Worm (Caenorhabditis elegans): ENCODE measurements around the gene srg-69.

ce11 chrII:5324653-5325052 lies 30.8 kb upstream of the srg-69 start:
- TF ChIP-seq flt-1 (GFP tag; IDR thresholded peaks at IDR 0.05), result no peak
- no peak for TF ChIP-seq ztf-23 (GFP tag; IDR thresholded peaks at IDR 0.05)
- TF ChIP-seq T22C8.4 (GFP tag; IDR thresholded peaks at IDR 0.05), result no peak
- TF ChIP-seq tab-1 (GFP tag; IDR thresholded peaks at IDR 0.05), result no peak
- no peak for TF ChIP-seq ztf-29 (GFP tag; IDR thresholded peaks at IDR 0.05)
- TF ChIP-seq med-1 (GFP tag; optimal IDR thresholded peaks at IDR 0.05; ENCODE audit: insufficient read depth), result no peak
- TF ChIP-seq ref-1 (GFP tag; conservative IDR thresholded peaks at IDR 0.05), result no peak
- TF ChIP-seq klf-2 (GFP tag; conservative IDR thresholded peaks at IDR 0.05), result no peak

Measured in whole organism, midembryonic.